Worm (Caenorhabditis elegans) whole organism, dauer: ENCODE results near the gene C31H2.14.

Experiments
- unc-62 ChIP-seq: sonication (generic microtip); optimal IDR thresholded peaks from 2 replicates; lab custom pipeline; 2017; ENCODE audit warnings: missing biosample characterization, missing genetic modification reagents, missing genetic modification characterization

Gene C31H2.14

ce11 chrX:5147918-5148317, at the start of gene C31H2.14:
Gene C31H2.14 (plus strand): TSS chrX:5148218.
- TF ChIP-seq unc-62 (GFP tag; lab: Kevin White, UChicago) = no peak

- TF ChIP-seq unc-62 (GFP tag; lab: Kevin White, UChicago) = no peak
These were observed 49.1 kb upstream of the C31H2.14 start for ce11 chrX:5098935-5099334.

ce11 chrX:5100738-5101379, 47.2 kb upstream of the C31H2.14 start, which contains the start of gene vit-2:
Gene vit-2 (plus strand): TSS chrX:5101042.
- TF ChIP-seq unc-62 (GFP tag; lab: Kevin White, UChicago) = no peak

- TF ChIP-seq unc-62 (GFP tag; lab: Kevin White, UChicago) = no peak
These were observed 45.7 kb upstream of the C31H2.14 start for ce11 chrX:5102338-5102737.

ce11 chrX:5103422-5103821, 44.6 kb upstream of the C31H2.14 start:
- no peak for TF ChIP-seq unc-62 (GFP tag; lab: Kevin White, UChicago)

ce11 chrX:5105703-5106102, 42.3 kb upstream of the C31H2.14 start:
- TF ChIP-seq unc-62 (GFP tag; lab: Kevin White, UChicago) = no peak

ce11 chrX:5106187-5106694, 41.8 kb upstream of the C31H2.14 start:
- TF ChIP-seq unc-62 (GFP tag; lab: Kevin White, UChicago) = no peak

ce11 chrX:5106942-5107341, 41.1 kb upstream of the C31H2.14 start, which contains the start of gene C42D8.9:
Gene C42D8.9 (minus strand): TSS chrX:5107042.
- no peak for TF ChIP-seq unc-62 (GFP tag; lab: Kevin White, UChicago)

ce11 chrX:5109130-5109529, 38.9 kb upstream of the C31H2.14 start, which contains the start of gene C42D8.1:
Gene C42D8.1 (plus strand): TSS chrX:5109506.
- no peak for TF ChIP-seq unc-62 (GFP tag; lab: Kevin White, UChicago)

ce11 chrX:5111894-5112293, 36.1 kb upstream of the C31H2.14 start:
- TF ChIP-seq unc-62 (GFP tag; lab: Kevin White, UChicago) = no peak

- TF ChIP-seq unc-62 (GFP tag; lab: Kevin White, UChicago) = no peak
These were observed 32.5 kb upstream of the C31H2.14 start for ce11 chrX:5115511-5115910.

- no peak for TF ChIP-seq unc-62 (GFP tag; lab: Kevin White, UChicago)
These were observed 31.8 kb upstream of the C31H2.14 start for ce11 chrX:5116180-5116579.

ce11 chrX:5116816-5117459, 31.1 kb upstream of the C31H2.14 start, which contains the start of gene apl-1:
Gene apl-1 (minus strand): TSS chrX:5116866.
- TF ChIP-seq unc-62 (GFP tag; lab: Kevin White, UChicago) = no peak

ce11 chrX:5117571-5117970, 30.4 kb upstream of the C31H2.14 start:
- no peak for TF ChIP-seq unc-62 (GFP tag; lab: Kevin White, UChicago)

ce11 chrX:5119246-5119645, 28.8 kb upstream of the C31H2.14 start:
- no peak for TF ChIP-seq unc-62 (GFP tag; lab: Kevin White, UChicago)

ce11 chrX:5119686-5120085, 28.3 kb upstream of the C31H2.14 start:
- no peak for TF ChIP-seq unc-62 (GFP tag; lab: Kevin White, UChicago)

- no peak for TF ChIP-seq unc-62 (GFP tag; lab: Kevin White, UChicago)
These were observed 27.8 kb upstream of the C31H2.14 start for ce11 chrX:5120196-5120595.
